ENCODE assay signal across 1 fruit fly cellular context in genomic region chr3R:8181412-8182108, dm6.
TF ChIP-seq lines count a peak whose summit lies in the region.

Gene grn (minus strand): TSS chr3R:8181444.

TF ChIP-seq in whole organism, embryonic, 481 proteins besides CTCF, POLR2A, EP300 and RAD21 (continued from another document and continues in another):
- TF ChIP-seq Ets97D (GFP tag; optimal IDR thresholded peaks at IDR 0.05; lab: Kevin White, UChicago) = peak; percentile 63
- TF ChIP-seq Tbp (GFP tag; optimal IDR thresholded peaks at IDR 0.05; lab: Kevin White, UChicago) = no peak
- no peak for TF ChIP-seq CkIIα-i1 (GFP tag; IDR thresholded peaks at IDR 0.05; lab: Robert Waterston, UW)
- peak; percentile 31 for TF ChIP-seq Blimp-1 (GFP tag; optimal IDR thresholded peaks at IDR 0.05; lab: Kevin White, UChicago)
- TF ChIP-seq Gug (GFP tag; IDR thresholded peaks at IDR 0.05; lab: Robert Waterston, UW) = no peak; the same call in 3 of the 4 replicates
- TF ChIP-seq CG31365 (tag; optimal IDR thresholded peaks at IDR 0.05; lab: Kevin White, UChicago) = peak; percentile 98
- TF ChIP-seq pho (GFP tag; optimal IDR thresholded peaks at IDR 0.05; lab: Kevin White, UChicago) = peak; percentile 51
- no peak for TF ChIP-seq YL-1 (GFP tag; optimal IDR thresholded peaks at IDR 0.05; lab: Kevin White, UChicago)
- TF ChIP-seq ac (GFP tag; optimal IDR thresholded peaks at IDR 0.05; lab: Kevin White, UChicago) = peak; percentile 17
- peak; percentile 31 for TF ChIP-seq CG11504 (tag; optimal IDR thresholded peaks at IDR 0.05; lab: Kevin White, UChicago)
- TF ChIP-seq az2 (GFP tag; optimal IDR thresholded peaks at IDR 0.05; lab: Kevin White, UChicago) = no peak
- no peak for TF ChIP-seq chm (GFP tag; IDR thresholded peaks at IDR 0.05; lab: Robert Waterston, UW)
- TF ChIP-seq p53 (GFP tag; optimal IDR thresholded peaks at IDR 0.05; lab: Kevin White, UChicago) = peak; percentile 67
- peak; percentile 4 to 22 for TF ChIP-seq dpn (GFP tag; optimal IDR thresholded peaks at IDR 0.05; lab: Kevin White, UChicago)
- no peak for TF ChIP-seq CG3281 (GFP tag; optimal IDR thresholded peaks at IDR 0.05; lab: Kevin White, UChicago)
- TF ChIP-seq Oli (tag; optimal IDR thresholded peaks at IDR 0.05; lab: Kevin White, UChicago) = no peak
- no peak for TF ChIP-seq CG3995 (GFP tag; optimal IDR thresholded peaks at IDR 0.05; lab: Kevin White, UChicago)
- TF ChIP-seq caup (GFP tag; optimal IDR thresholded peaks at IDR 0.05; lab: Kevin White, UChicago; ENCODE audit: severe bottlenecking) = no peak
- peak; percentile 70 for TF ChIP-seq vvl (GFP tag; IDR thresholded peaks at IDR 0.05; lab: Robert Waterston, UW)
- TF ChIP-seq Awh (GFP tag; IDR thresholded peaks at IDR 0.05; lab: Robert Waterston, UW) = no peak
- no peak for TF ChIP-seq CG4730 (GFP tag; IDR thresholded peaks at IDR 0.05; lab: Robert Waterston, UW)
- TF ChIP-seq CG15696 (tag; optimal IDR thresholded peaks at IDR 0.05; lab: Kevin White, UChicago) = no peak
- TF ChIP-seq Lpt (GFP tag; optimal IDR thresholded peaks at IDR 0.05; lab: Kevin White, UChicago) = no peak
- TF ChIP-seq pum (GFP tag; optimal IDR thresholded peaks at IDR 0.05; lab: Kevin White, UChicago) = no peak
- no peak for TF ChIP-seq slou (GFP tag; optimal IDR thresholded peaks at IDR 0.05; lab: Kevin White, UChicago)
- no peak for TF ChIP-seq NK7.1 (GFP tag; optimal IDR thresholded peaks at IDR 0.05; lab: Kevin White, UChicago)
- peak; percentile 70 for TF ChIP-seq CG15479 (GFP tag; optimal IDR thresholded peaks at IDR 0.05; lab: Kevin White, UChicago)
- TF ChIP-seq danr (GFP tag; IDR thresholded peaks at IDR 0.05; lab: Robert Waterston, UW) = no peak
- TF ChIP-seq jigr1 (GFP tag; IDR thresholded peaks at IDR 0.05; lab: Robert Waterston, UW) = no peak
- TF ChIP-seq MESR4 (GFP tag; optimal IDR thresholded peaks at IDR 0.05; lab: Kevin White, UChicago) = no peak
- no peak for TF ChIP-seq Taf1 (GFP tag; IDR thresholded peaks at IDR 0.05; lab: Robert Waterston, UW)
- TF ChIP-seq Bgb (GFP tag; IDR thresholded peaks at IDR 0.05; lab: Robert Waterston, UW; ENCODE audit: partially characterized antibody) = peak; percentile 46; the same call in 1 of the 2 replicates
- TF ChIP-seq amos (GFP tag; IDR thresholded peaks at IDR 0.05; lab: Robert Waterston, UW; ENCODE audit: partially characterized antibody) = peak; percentile 42; the same call in 1 of the 2 replicates
- no peak for TF ChIP-seq CG18619 (GFP tag; optimal IDR thresholded peaks at IDR 0.05; lab: Kevin White, UChicago)
- no peak for TF ChIP-seq tio (GFP tag; optimal IDR thresholded peaks at IDR 0.05; lab: Kevin White, UChicago)
- TF ChIP-seq CG4854 (GFP tag; optimal IDR thresholded peaks at IDR 0.05; lab: Kevin White, UChicago) = no peak
- 0 out of 2 replicates have a peak, but pooled peaks have one; percentile 9 for TF ChIP-seq tna (GFP tag; IDR thresholded peaks at IDR 0.05; lab: Robert Waterston, UW; ENCODE audit: partially characterized antibody)
- TF ChIP-seq CrebB (tag; optimal IDR thresholded peaks at IDR 0.05; lab: Kevin White, UChicago) = peak; percentile 43
- TF ChIP-seq otp (GFP tag; IDR thresholded peaks at IDR 0.05; lab: Robert Waterston, UW) = 0 out of 3 replicates have a peak, but pooled peaks have one; percentile 40
- TF ChIP-seq Side (GFP tag; optimal IDR thresholded peaks at IDR 0.05; lab: Kevin White, UChicago) = peak; percentile 19
- no peak for TF ChIP-seq trh (GFP tag; optimal IDR thresholded peaks at IDR 0.05; lab: Kevin White, UChicago)
- no peak for TF ChIP-seq eve (GFP tag; optimal IDR thresholded peaks at IDR 0.05; lab: Kevin White, UChicago)
- TF ChIP-seq insv (GFP tag; optimal IDR thresholded peaks at IDR 0.05; lab: Kevin White, UChicago) = peak in 1 of 2 experiments; percentile 19
- no peak for TF ChIP-seq CG3407 (GFP tag; optimal IDR thresholded peaks at IDR 0.05; lab: Kevin White, UChicago)
- no peak for TF ChIP-seq TFAM (GFP tag; optimal IDR thresholded peaks at IDR 0.05; lab: Kevin White, UChicago)
- peak; percentile 58; the same call in 2 of the 3 replicates for TF ChIP-seq HLH4C (GFP tag; IDR thresholded peaks at IDR 0.05; lab: Robert Waterston, UW; ENCODE audit: partially characterized antibody)
- TF ChIP-seq onecut (GFP tag; IDR thresholded peaks at IDR 0.05; lab: Robert Waterston, UW) = peak; percentile 14; the same call in 1 of the 2 replicates
- TF ChIP-seq CG31441 (GFP tag; IDR thresholded peaks at IDR 0.05; lab: Robert Waterston, UW) = 0 out of 2 replicates have a peak, but pooled peaks have one; percentile 31
- TF ChIP-seq Myb (GFP tag; optimal IDR thresholded peaks at IDR 0.05; lab: Kevin White, UChicago) = no peak
- TF ChIP-seq cas (GFP tag; IDR thresholded peaks at IDR 0.05; lab: Robert Waterston, UW) = no peak
- no peak for TF ChIP-seq E2f1 (GFP tag; IDR thresholded peaks at IDR 0.05; lab: Robert Waterston, UW)
- peak; percentile 4 for TF ChIP-seq CG18262 (tag; optimal IDR thresholded peaks at IDR 0.05; lab: Kevin White, UChicago)
- TF ChIP-seq cato (GFP tag; optimal IDR thresholded peaks at IDR 0.05; lab: Kevin White, UChicago; ENCODE audit: borderline replicate concordance) = no peak
- TF ChIP-seq tll (GFP tag; optimal IDR thresholded peaks at IDR 0.05; lab: Kevin White, UChicago) = peak; percentile 66 to 87
- TF ChIP-seq CG13624 (GFP tag; optimal IDR thresholded peaks at IDR 0.05; lab: Kevin White, UChicago) = peak; percentile 47
- TF ChIP-seq BtbVII (GFP tag; optimal IDR thresholded peaks at IDR 0.05; lab: Kevin White, UChicago) = no peak
- peak; percentile 98 for TF ChIP-seq grn (GFP tag; optimal IDR thresholded peaks at IDR 0.05; lab: Kevin White, UChicago)
- peak; percentile 75 for TF ChIP-seq Deaf1 (tag; optimal IDR thresholded peaks at IDR 0.05; lab: Kevin White, UChicago)
- no peak for TF ChIP-seq CG30403 (GFP tag; optimal IDR thresholded peaks at IDR 0.05; lab: Kevin White, UChicago)
- peak; percentile 22 for TF ChIP-seq her (GFP tag; optimal IDR thresholded peaks at IDR 0.05; lab: Kevin White, UChicago)
- TF ChIP-seq vfl (GFP tag; optimal IDR thresholded peaks at IDR 0.05; lab: Kevin White, UChicago) = peak; percentile 22
- TF ChIP-seq CG11695 (GFP tag; IDR thresholded peaks at IDR 0.05; lab: Robert Waterston, UW) = no peak
- TF ChIP-seq CG8089 (GFP tag; optimal IDR thresholded peaks at IDR 0.05; lab: Kevin White, UChicago) = no peak
- no peak for TF ChIP-seq ems (GFP tag; optimal IDR thresholded peaks at IDR 0.05; lab: Kevin White, UChicago)
- no peak for TF ChIP-seq Ssrp (tag; optimal IDR thresholded peaks at IDR 0.05; lab: Kevin White, UChicago)
- no peak for TF ChIP-seq CG14441 (GFP tag; IDR thresholded peaks at IDR 0.05; lab: Robert Waterston, UW)
- TF ChIP-seq Doc3 (GFP tag; IDR thresholded peaks at IDR 0.05; lab: Robert Waterston, UW; ENCODE audit: partially characterized antibody) = no peak
- peak; percentile 44 for TF ChIP-seq sqz (GFP tag; optimal IDR thresholded peaks at IDR 0.05; lab: Kevin White, UChicago)
- no peak for TF ChIP-seq pb (GFP tag; optimal IDR thresholded peaks at IDR 0.05; lab: Kevin White, UChicago)
- TF ChIP-seq Nf-YA (GFP tag; IDR thresholded peaks at IDR 0.05; lab: Robert Waterston, UW) = peak; percentile 90
- no peak for TF ChIP-seq Hr39 (optimal IDR thresholded peaks at IDR 0.05; lab: Kevin White, UChicago)
- no peak for TF ChIP-seq CG12391 (tag; optimal IDR thresholded peaks at IDR 0.05; lab: Kevin White, UChicago)
- TF ChIP-seq CG17912 (GFP tag; optimal IDR thresholded peaks at IDR 0.05; lab: Kevin White, UChicago) = peak; percentile 56
- TF ChIP-seq sob (GFP tag; IDR thresholded peaks at IDR 0.05; lab: Robert Waterston, UW) = peak; percentile 69
- TF ChIP-seq CG2199 (GFP tag; IDR thresholded peaks at IDR 0.05; lab: Robert Waterston, UW) = peak; percentile 82
- TF ChIP-seq lab (GFP tag; optimal IDR thresholded peaks at IDR 0.05; lab: Kevin White, UChicago) = peak; percentile 41
- TF ChIP-seq row (GFP tag; IDR thresholded peaks at IDR 0.05; lab: Robert Waterston, UW) = 0 out of 3 replicates have a peak, but pooled peaks have one; percentile 14
- TF ChIP-seq HLHmδ (GFP tag; optimal IDR thresholded peaks at IDR 0.05; lab: Kevin White, UChicago) = peak; percentile 43
- no peak for TF ChIP-seq stwl (tag; optimal IDR thresholded peaks at IDR 0.05; lab: Kevin White, UChicago)
- TF ChIP-seq CG1792 (GFP tag; optimal IDR thresholded peaks at IDR 0.05; lab: Kevin White, UChicago) = no peak
- TF ChIP-seq CG2678 (tag; optimal IDR thresholded peaks at IDR 0.05; lab: Kevin White, UChicago) = no peak
- no peak for TF ChIP-seq HLH54F (GFP tag; optimal IDR thresholded peaks at IDR 0.05; lab: Kevin White, UChicago)
- peak; percentile 49 for TF ChIP-seq CG12769 (tag; optimal IDR thresholded peaks at IDR 0.05; lab: Kevin White, UChicago)
- peak; percentile 6 to 30 for TF ChIP-seq Hr51 (GFP tag; optimal IDR thresholded peaks at IDR 0.05; lab: Kevin White, UChicago)
- no peak for TF ChIP-seq sisA (GFP tag; IDR thresholded peaks at IDR 0.05; lab: Robert Waterston, UW)
- TF ChIP-seq CG6272 (GFP tag; IDR thresholded peaks at IDR 0.05; lab: Robert Waterston, UW) = 0 out of 2 replicates have a peak, but pooled peaks have one; percentile 32
- peak; percentile 21 for TF ChIP-seq dmrt11E (tag; optimal IDR thresholded peaks at IDR 0.05; lab: Kevin White, UChicago)
- TF ChIP-seq phol (tag; optimal IDR thresholded peaks at IDR 0.05; lab: Kevin White, UChicago) = peak; percentile 92
- TF ChIP-seq Dip3 (GFP tag; optimal IDR thresholded peaks at IDR 0.05; lab: Kevin White, UChicago) = no peak
- TF ChIP-seq Gsc (GFP tag; IDR thresholded peaks at IDR 0.05; lab: Robert Waterston, UW) = no peak
- TF ChIP-seq kah (GFP tag; optimal IDR thresholded peaks at IDR 0.05; lab: Kevin White, UChicago) = no peak
- TF ChIP-seq CG16779 (GFP tag; IDR thresholded peaks at IDR 0.05; lab: Robert Waterston, UW) = 0 out of 2 replicates have a peak, but pooled peaks have one; percentile 5
- TF ChIP-seq CG13894 (tag; optimal IDR thresholded peaks at IDR 0.05; lab: Kevin White, UChicago) = peak; percentile 36
- peak; percentile 31 for TF ChIP-seq nom (GFP tag; optimal IDR thresholded peaks at IDR 0.05; lab: Kevin White, UChicago)
- no peak for TF ChIP-seq CG10431 (GFP tag; optimal IDR thresholded peaks at IDR 0.05; lab: Kevin White, UChicago)
- TF ChIP-seq lbe (GFP tag; optimal IDR thresholded peaks at IDR 0.05; lab: Kevin White, UChicago) = no peak
- TF ChIP-seq trem (tag; optimal IDR thresholded peaks at IDR 0.05; lab: Kevin White, UChicago) = no peak
- no peak for TF ChIP-seq CG18764 (GFP tag; optimal IDR thresholded peaks at IDR 0.05; lab: Kevin White, UChicago)
- peak; percentile 21 for TF ChIP-seq CG11723 (GFP tag; optimal IDR thresholded peaks at IDR 0.05; lab: Kevin White, UChicago)
- no peak for TF ChIP-seq CG11696 (GFP tag; IDR thresholded peaks at IDR 0.05; lab: Robert Waterston, UW)
- no peak for TF ChIP-seq Fer3 (tag; optimal IDR thresholded peaks at IDR 0.05; lab: Kevin White, UChicago)
- no peak for TF ChIP-seq CG10209 (GFP tag; optimal IDR thresholded peaks at IDR 0.05; lab: Kevin White, UChicago)
- no peak for TF ChIP-seq CG1233 (GFP tag; optimal IDR thresholded peaks at IDR 0.05; lab: Kevin White, UChicago)
- no peak for TF ChIP-seq CG14965 (GFP tag; optimal IDR thresholded peaks at IDR 0.05; lab: Kevin White, UChicago; ENCODE audit: borderline replicate concordance)
- TF ChIP-seq Ravus (GFP tag; IDR thresholded peaks at IDR 0.05; lab: Robert Waterston, UW) = no peak
- no peak for TF ChIP-seq ara (GFP tag; IDR thresholded peaks at IDR 0.05; lab: Robert Waterston, UW)
- TF ChIP-seq so (GFP tag; IDR thresholded peaks at IDR 0.05; lab: Robert Waterston, UW) = peak; percentile 54; the same call in 1 of the 3 replicates
- TF ChIP-seq nmo (GFP tag; optimal IDR thresholded peaks at IDR 0.05; lab: Kevin White, UChicago) = peak; percentile 75
- TF ChIP-seq E2f2 (GFP tag; IDR thresholded peaks at IDR 0.05; lab: Robert Waterston, UW) = no peak
- TF ChIP-seq D19B (GFP tag; optimal IDR thresholded peaks at IDR 0.05; lab: Kevin White, UChicago) = no peak
- TF ChIP-seq CG8281 (tag; optimal IDR thresholded peaks at IDR 0.05; lab: Kevin White, UChicago) = no peak
- TF ChIP-seq CG32772 (GFP tag; IDR thresholded peaks at IDR 0.05; lab: Robert Waterston, UW) = no peak
- TF ChIP-seq CG43689 (GFP tag; IDR thresholded peaks at IDR 0.05; lab: Robert Waterston, UW) = no peak
- peak; percentile 8 for TF ChIP-seq CG33557 (GFP tag; optimal IDR thresholded peaks at IDR 0.05; lab: Kevin White, UChicago)
- TF ChIP-seq Sry-δ (GFP tag; optimal IDR thresholded peaks at IDR 0.05; lab: Kevin White, UChicago) = no peak
- no peak for TF ChIP-seq repo (GFP tag; optimal IDR thresholded peaks at IDR 0.05; lab: Kevin White, UChicago)
- TF ChIP-seq disco-r (GFP tag; optimal IDR thresholded peaks at IDR 0.05; lab: Kevin White, UChicago) = no peak
- no peak for TF ChIP-seq gce (GFP tag; IDR thresholded peaks at IDR 0.05; lab: Robert Waterston, UW)
- no peak for TF ChIP-seq CG12659 (GFP tag; optimal IDR thresholded peaks at IDR 0.05; lab: Kevin White, UChicago)
- TF ChIP-seq CG15011 (GFP tag; optimal IDR thresholded peaks at IDR 0.05; lab: Kevin White, UChicago) = no peak
- TF ChIP-seq CG2120 (GFP tag; optimal IDR thresholded peaks at IDR 0.05; lab: Kevin White, UChicago) = no peak
- peak; percentile 91 for TF ChIP-seq kni (GFP tag; optimal IDR thresholded peaks at IDR 0.05; lab: Kevin White, UChicago)
- TF ChIP-seq CG8290 (GFP tag; optimal IDR thresholded peaks at IDR 0.05; lab: Kevin White, UChicago) = peak; percentile 29
- peak; percentile 18 to 52 for TF ChIP-seq CG8290 (tag; optimal IDR thresholded peaks at IDR 0.05; lab: Kevin White, UChicago)
- TF ChIP-seq CG16813 (GFP tag; IDR thresholded peaks at IDR 0.05; lab: Robert Waterston, UW; ENCODE audit: partially characterized antibody) = peak; percentile 38; the same call in 1 of the 3 replicates
- TF ChIP-seq CG7963 (GFP tag; IDR thresholded peaks at IDR 0.05; lab: Robert Waterston, UW; ENCODE audit: partially characterized antibody) = 0 out of 3 replicates have a peak, but pooled peaks have one; percentile 31
- TF ChIP-seq tup (GFP tag; optimal IDR thresholded peaks at IDR 0.05; lab: Kevin White, UChicago) = no peak
- peak; percentile 22 for TF ChIP-seq Antp (GFP tag; optimal IDR thresholded peaks at IDR 0.05; lab: Kevin White, UChicago)
- TF ChIP-seq CG7556 (GFP tag; optimal IDR thresholded peaks at IDR 0.05; lab: Kevin White, UChicago) = no peak
- no peak for TF ChIP-seq CG4617 (GFP tag; optimal IDR thresholded peaks at IDR 0.05; lab: Kevin White, UChicago; ENCODE audit: borderline replicate concordance)
- TF ChIP-seq Scr (GFP tag; IDR thresholded peaks at IDR 0.05; lab: Robert Waterston, UW; ENCODE audit: partially characterized antibody) = no peak
- TF ChIP-seq CG10565 (GFP tag; optimal IDR thresholded peaks at IDR 0.05; lab: Kevin White, UChicago) = no peak
